Worm (Caenorhabditis elegans): ENCODE results near the gene F32D8.4.

The F32D8.4 gene

DNA sequence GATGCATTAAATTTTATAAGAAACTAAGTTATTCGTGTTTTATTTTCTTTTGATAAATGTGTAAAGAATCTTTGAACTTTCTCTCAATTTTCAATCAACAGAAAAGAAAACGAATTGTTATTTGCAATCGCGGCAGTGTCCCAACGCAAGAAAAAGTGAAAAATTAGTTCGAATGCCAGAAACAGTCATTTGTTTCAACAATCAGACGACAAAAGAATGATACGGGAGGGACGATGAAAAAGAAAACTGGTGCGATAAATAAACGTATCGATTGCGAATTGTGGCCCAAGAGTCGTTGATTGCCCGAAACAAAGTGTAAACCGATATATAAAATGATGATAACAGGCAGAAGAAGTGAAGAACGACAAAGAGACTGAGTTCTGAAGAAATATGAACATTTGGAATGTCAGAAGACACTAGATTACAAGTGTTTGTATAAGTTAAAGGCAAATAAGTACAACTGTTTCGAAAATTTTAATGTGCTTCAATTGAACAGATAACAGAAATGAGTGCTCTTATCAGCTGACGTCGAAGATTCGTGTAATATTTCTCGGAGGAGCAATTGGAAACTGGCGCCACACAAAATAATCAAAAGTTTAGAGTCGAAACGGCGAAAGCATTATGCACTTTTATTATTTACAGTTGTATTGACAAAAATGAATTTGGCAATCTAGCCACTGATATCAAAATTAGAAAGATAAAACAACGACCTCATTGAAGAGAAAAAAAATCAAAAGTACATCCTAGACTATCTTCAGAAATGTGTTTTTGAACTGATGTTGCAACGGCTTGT, 15.4 kb downstream of the F32D8.4 start:
- TF ChIP-seq mep-1 (tag; optimal IDR thresholded peaks at IDR 0.05) (no peak), tbx-8 (GFP tag; optimal IDR thresholded peaks at IDR 0.05) (no peak), snpc-4 (tag; optimal IDR thresholded peaks at IDR 0.05) (no peak), ham-2 (GFP tag; optimal IDR thresholded peaks at IDR 0.05) (no peak), blmp-1 (tag; optimal IDR thresholded peaks at IDR 0.05) (no peak), cnd-1 (tag; optimal IDR thresholded peaks at IDR 0.05) (no peak), nhr-12 (tag; optimal IDR thresholded peaks at IDR 0.05) (no peak), ceh-39 (tag; optimal IDR thresholded peaks at IDR 0.05) (no peak), mab-5 (tag; optimal IDR thresholded peaks at IDR 0.05) (no peak), elt-1 (tag; optimal IDR thresholded peaks at IDR 0.05; ENCODE audit: borderline replicate concordance, insufficient read depth) (no peak)

DNA sequence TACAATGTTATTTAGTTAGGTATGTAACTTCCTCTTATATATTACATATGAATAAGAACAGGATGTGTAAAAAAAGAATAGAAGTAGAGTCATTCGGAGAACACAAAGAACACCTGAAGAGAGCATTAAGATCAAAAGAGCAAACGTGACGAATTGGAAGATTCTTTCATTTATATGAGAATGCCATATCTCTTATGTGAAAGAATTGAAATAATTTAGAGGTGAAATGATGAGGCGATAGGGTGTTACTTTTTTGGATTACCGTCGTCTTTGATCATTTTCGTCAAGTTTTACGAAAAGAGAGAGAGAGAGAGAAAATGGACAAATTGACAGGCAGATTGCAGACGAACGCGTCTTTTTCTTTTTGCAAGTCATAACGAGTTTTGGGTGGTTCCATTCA, 16.8 kb downstream of the F32D8.4 start:
- TF ChIP-seq drap-1 (GFP tag; optimal IDR thresholded peaks at IDR 0.05) (no peak), flh-1 (GFP tag; optimal IDR thresholded peaks at IDR 0.05) (no peak), ceh-83 (GFP tag; optimal IDR thresholded peaks at IDR 0.05) (no peak), elt-1 (tag; optimal IDR thresholded peaks at IDR 0.05; ENCODE audit: borderline replicate concordance, insufficient read depth) (no peak), M03D4.4 (tag; optimal IDR thresholded peaks at IDR 0.05) (no peak), sem-2 (GFP tag; optimal IDR thresholded peaks at IDR 0.05) (no peak), zip-8 (tag; optimal IDR thresholded peaks at IDR 0.05) (no peak), nhr-2 (tag; optimal IDR thresholded peaks at IDR 0.05) (no peak), ham-2 (GFP tag; optimal IDR thresholded peaks at IDR 0.05) (no peak), ceh-43 (GFP tag; optimal IDR thresholded peaks at IDR 0.05) (no peak), lsy-2 (tag; optimal IDR thresholded peaks at IDR 0.05) (no peak)

DNA sequence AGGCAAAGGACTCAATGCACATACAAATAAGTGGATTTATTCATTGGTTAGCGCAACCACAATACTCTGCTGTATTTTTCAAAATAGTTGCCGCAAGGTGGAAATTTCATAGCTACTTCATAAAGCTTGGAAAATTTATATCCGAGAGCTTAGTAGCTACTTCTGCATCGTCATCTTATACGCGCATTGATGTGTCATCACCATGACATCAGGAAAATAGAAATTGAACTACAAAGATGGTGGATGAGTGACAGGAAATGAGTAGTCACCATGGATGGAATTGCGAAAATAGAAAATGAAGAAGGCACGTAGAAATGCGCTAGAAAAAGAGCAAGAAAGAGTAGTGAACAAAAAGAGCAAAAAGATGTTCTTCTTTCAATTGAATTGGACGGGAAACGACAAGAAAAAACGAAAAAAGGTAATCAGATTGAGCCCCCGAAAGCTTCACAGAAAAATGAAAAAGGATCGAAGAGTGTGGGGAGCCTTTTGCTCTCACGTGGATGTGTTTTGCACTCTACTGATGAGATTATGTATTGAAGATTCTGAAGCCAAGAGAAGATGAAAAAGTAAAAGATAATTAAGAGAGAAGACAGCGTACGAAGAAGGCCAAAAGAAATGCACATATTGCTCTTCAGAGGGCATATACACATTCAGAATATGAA, 18.3 kb downstream of the F32D8.4 start:
- no peak for TF ChIP-seq elt-1 (tag; optimal IDR thresholded peaks at IDR 0.05; ENCODE audit: borderline replicate concordance, insufficient read depth)
- peak; percentile 67 for TF ChIP-seq ces-1 (GFP tag; optimal IDR thresholded peaks at IDR 0.05)
- no peak for TF ChIP-seq nhr-12 (tag; optimal IDR thresholded peaks at IDR 0.05)
- no peak for TF ChIP-seq unc-120 (tag; optimal IDR thresholded peaks at IDR 0.05; ENCODE audit: poor library complexity, severe bottlenecking)

DNA sequence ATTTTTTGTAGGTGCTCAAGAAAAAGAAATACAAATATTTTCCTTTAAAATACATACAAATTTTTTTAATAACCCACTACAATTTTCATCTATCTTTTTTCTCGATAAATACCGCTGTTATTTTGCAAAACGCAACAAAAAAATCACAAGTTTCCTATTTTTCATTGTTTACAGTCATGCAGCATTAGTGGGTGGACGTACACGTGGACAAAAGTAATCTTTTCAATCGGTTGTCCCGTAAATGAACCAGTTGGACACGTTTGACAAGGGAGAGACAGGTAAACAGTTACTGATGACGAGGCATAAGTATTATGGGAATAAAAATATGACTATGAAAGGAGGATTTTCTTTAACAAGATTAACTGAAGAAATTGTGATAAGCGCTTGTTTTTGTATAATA, 20.2 kb downstream of the F32D8.4 start:
- no peak for TF ChIP-seq cnd-1 (tag; optimal IDR thresholded peaks at IDR 0.05)
- TF ChIP-seq elt-3 (tag; optimal IDR thresholded peaks at IDR 0.05) = no peak

DNA sequence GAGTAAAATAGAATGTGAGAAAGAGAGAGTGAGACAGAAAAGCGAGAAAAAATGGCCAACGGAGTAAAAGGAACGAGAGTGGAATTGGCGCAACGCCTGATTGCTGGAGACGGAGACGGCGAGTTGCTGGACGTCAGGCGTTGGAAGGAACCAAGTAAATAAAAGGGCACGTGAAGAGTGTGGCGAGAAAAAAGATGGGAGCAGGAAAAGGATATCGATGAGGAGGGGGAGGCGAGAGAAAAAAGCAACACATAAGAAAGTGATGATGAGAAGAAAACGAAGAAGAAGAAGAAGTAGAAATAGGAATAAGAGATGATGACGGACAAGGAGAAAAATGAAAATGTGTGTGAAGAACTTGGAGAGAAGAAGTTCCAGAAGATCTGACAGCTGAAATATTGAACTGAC, 21.9 kb downstream of the F32D8.4 start:
- TF ChIP-seq ham-2 (GFP tag; optimal IDR thresholded peaks at IDR 0.05) (no peak), sptf-1 (tag; optimal IDR thresholded peaks at IDR 0.05) (peak; percentile 6), elt-3 (tag; optimal IDR thresholded peaks at IDR 0.05) (no peak), ces-1 (GFP tag; optimal IDR thresholded peaks at IDR 0.05) (peak; percentile 71), ceh-39 (tag; optimal IDR thresholded peaks at IDR 0.05) (no peak), mab-5 (tag; optimal IDR thresholded peaks at IDR 0.05) (no peak), nhr-2 (tag; optimal IDR thresholded peaks at IDR 0.05) (no peak), hlh-1 (tag; optimal IDR thresholded peaks at IDR 0.05) (no peak), M03D4.4 (tag; optimal IDR thresholded peaks at IDR 0.05) (no peak), mls-2 (tag; optimal IDR thresholded peaks at IDR 0.05) (no peak), nhr-237 (tag; optimal IDR thresholded peaks at IDR 0.05) (no peak), lin-13 (tag; optimal IDR thresholded peaks at IDR 0.05) (no peak), unc-39 (tag; optimal IDR thresholded peaks at IDR 0.05) (no peak)

DNA sequence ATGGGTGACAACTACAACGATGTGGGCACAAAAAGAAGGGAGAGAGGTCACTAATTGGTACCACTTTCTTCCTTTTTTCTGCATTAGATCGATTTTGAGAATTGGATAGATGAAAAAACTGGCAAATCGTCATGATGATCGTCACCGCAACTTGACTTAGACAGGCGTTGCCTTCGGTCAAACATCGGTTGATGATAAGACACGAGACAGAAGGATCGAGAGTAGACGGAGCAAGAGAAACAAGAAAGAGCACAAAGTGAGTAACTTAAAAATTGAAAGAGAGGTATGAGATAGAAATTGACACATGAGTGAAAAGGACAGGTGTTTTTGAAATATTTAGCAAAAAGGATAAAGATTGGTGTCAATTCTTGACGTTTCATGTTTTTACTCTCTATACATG, 23.3 kb downstream of the F32D8.4 start:
- TF ChIP-seq ceh-43 (GFP tag; optimal IDR thresholded peaks at IDR 0.05) (no peak), lin-32 (GFP tag; optimal IDR thresholded peaks at IDR 0.05) (no peak)

Data from whole organism, mixed stage, embryonic.